Worm (Caenorhabditis elegans) whole organism, L2 larva: ENCODE measurements around the gene cysl-3.

Experiments used
- C34F6.9 ChIP-seq: fragments of 150-350 bp; optimal IDR thresholded peaks from 2 replicates; lab custom pipeline; 2014; ENCODE audit warnings: missing biosample characterization, missing genetic modification characterization
- F13H6.1 ChIP-seq: sonication (generic microtip); optimal IDR thresholded peaks from 2 replicates; lab custom pipeline; 2016; ENCODE audit warnings: missing genetic modification characterization, missing compliant biosample characterization
- R02D3.7 ChIP-seq: fragments of 150-350 bp; optimal IDR thresholded peaks from 2 replicates; lab custom pipeline; 2014; ENCODE audit warnings: missing biosample characterization, missing genetic modification characterization
- Y55F3AM.14 ChIP-seq: fragments of 200-800 bp; sonication (Bioruptor generic); optimal IDR thresholded peaks from 2 replicates; lab custom pipeline; 2018; ENCODE audit warnings: mild to moderate bottlenecking, missing genetic modification characterization, missing compliant biosample characterization
- aly-2 ChIP-seq: fragments of 150-350 bp; optimal IDR thresholded peaks from 2 replicates; lab custom pipeline; 2014; ENCODE audit warnings: missing biosample characterization, missing genetic modification characterization
- ceh-16 ChIP-seq: fragments of 150-350 bp; optimal IDR thresholded peaks from 2 replicates; lab custom pipeline; 2014; ENCODE audit warnings: missing biosample characterization, missing genetic modification characterization
- ceh-82 ChIP-seq: fragments of 150-350 bp; optimal IDR thresholded peaks from 2 replicates; lab custom pipeline; 2014; ENCODE audit warnings: missing biosample characterization, missing genetic modification characterization
- crh-2 ChIP-seq: sonication (generic microtip); optimal IDR thresholded peaks from 2 replicates; lab custom pipeline; 2017; ENCODE audit warnings: missing biosample characterization, missing genetic modification characterization
- egl-27 ChIP-seq: sonication (generic microtip); optimal IDR thresholded peaks from 3 replicates; lab custom pipeline; 2017; ENCODE audit warnings: missing biosample characterization, missing genetic modification reagents, missing genetic modification characterization
- elt-1 ChIP-seq: fragments of 150-350 bp; optimal IDR thresholded peaks from 2 replicates; lab custom pipeline; 2014; ENCODE audit warnings: missing biosample characterization, missing genetic modification characterization
- elt-3 ChIP-seq: sonication (generic microtip); optimal IDR thresholded peaks from 2 replicates; lab custom pipeline; 2017; ENCODE audit warnings: missing biosample characterization, missing genetic modification characterization
- fos-1 ChIP-seq: fragments of 150-350 bp; optimal IDR thresholded peaks from 2 replicates; lab custom pipeline; 2014; ENCODE audit warnings: missing biosample characterization, missing genetic modification characterization
- gmeb-1 ChIP-seq: fragments of 150-350 bp; optimal IDR thresholded peaks from 2 replicates; lab custom pipeline; 2014; ENCODE audit warnings: missing biosample characterization, missing genetic modification characterization
- lin-39 ChIP-seq: fragments of 150-350 bp; optimal IDR thresholded peaks from 2 replicates; lab custom pipeline; 2014; ENCODE audit warnings: missing biosample characterization, missing genetic modification reagents, missing genetic modification characterization
- lsy-2 ChIP-seq, 2 experiments: fragments of 150-350 bp in 1 of 2; sonication (generic microtip) in 1 of 2; optimal IDR thresholded peaks; 2 replicates each; lab custom pipeline; 2014 to 2017; ENCODE audit warnings: missing biosample characterization in 2 of 2, missing genetic modification characterization in 2 of 2
- mab-5 ChIP-seq: fragments of 150-350 bp; optimal IDR thresholded peaks from 2 replicates; lab custom pipeline; 2014; ENCODE audit warnings: missing biosample characterization, missing genetic modification characterization
- mbf-1 ChIP-seq: sonication (generic microtip); optimal IDR thresholded peaks from 2 replicates; lab custom pipeline; 2017; ENCODE audit warnings: missing biosample characterization, missing genetic modification characterization
- nhr-10 ChIP-seq: sonication (generic microtip); optimal IDR thresholded peaks from 2 replicates; lab custom pipeline; 2017; ENCODE audit warnings: missing biosample characterization, missing genetic modification characterization
- nhr-12 ChIP-seq: fragments of 150-350 bp; optimal IDR thresholded peaks from 2 replicates; lab custom pipeline; 2014; ENCODE audit warnings: missing biosample characterization, missing genetic modification characterization
- nhr-129 ChIP-seq: fragments of 150-350 bp; optimal IDR thresholded peaks from 2 replicates; lab custom pipeline; 2014; ENCODE audit warnings: missing biosample characterization, missing genetic modification characterization
- nhr-21 ChIP-seq: fragments of 150-350 bp; optimal IDR thresholded peaks from 2 replicates; lab custom pipeline; 2014; ENCODE audit warnings: missing biosample characterization, missing genetic modification characterization
- nhr-237 ChIP-seq: fragments of 150-350 bp; optimal IDR thresholded peaks from 2 replicates; lab custom pipeline; 2014; ENCODE audit warnings: missing biosample characterization, missing genetic modification characterization
- nhr-25 ChIP-seq: fragments of 150-350 bp; sonication (generic microtip); optimal IDR thresholded peaks from 3 replicates; lab custom pipeline; 2014; ENCODE audit warnings: missing biosample characterization, missing genetic modification characterization
- nhr-6 ChIP-seq: fragments of 150-350 bp; optimal IDR thresholded peaks from 2 replicates; lab custom pipeline; 2014; ENCODE audit warnings: missing biosample characterization, missing genetic modification characterization
- nhr-77 ChIP-seq: fragments of 150-350 bp; optimal IDR thresholded peaks from 2 replicates; lab custom pipeline; 2014; ENCODE audit warnings: missing biosample characterization, missing genetic modification characterization
- sem-4 ChIP-seq: fragments of 150-350 bp; optimal IDR thresholded peaks from 2 replicates; lab custom pipeline; 2014; ENCODE audit warnings: missing biosample characterization, missing genetic modification reagents, missing genetic modification characterization
- skn-1 ChIP-seq: sonication (generic microtip); optimal IDR thresholded peaks from 2 replicates; lab custom pipeline; 2017; ENCODE audit warnings: missing biosample characterization, missing genetic modification characterization
- sma-3 ChIP-seq: sonication (generic microtip); optimal IDR thresholded peaks from 2 replicates; lab custom pipeline; 2016; ENCODE audit warnings: missing genetic modification reagents, missing genetic modification characterization, missing compliant biosample characterization
- sma-9 ChIP-seq, 2 experiments: fragments of 150-350 bp in 1 of 2; sonication (generic microtip) in 1 of 2; optimal IDR thresholded peaks; 2 replicates each; lab custom pipeline; 2014 to 2016; ENCODE audit warnings: missing genetic modification characterization in 2 of 2, mild to moderate bottlenecking in 1 of 2, missing biosample characterization in 1 of 2, missing compliant biosample characterization in 1 of 2, missing genetic modification reagents in 1 of 2, moderate library complexity in 1 of 2
- snpc-4 ChIP-seq: fragments of 150-350 bp; optimal IDR thresholded peaks from 2 replicates; lab custom pipeline; 2014; ENCODE audit warnings: missing biosample characterization, missing genetic modification characterization
- unc-55 ChIP-seq: fragments of 150-350 bp; sonication (generic microtip); optimal IDR thresholded peaks from 3 replicates; lab custom pipeline; 2014; ENCODE audit warnings: missing biosample characterization, missing genetic modification reagents, missing genetic modification characterization
- unc-62 ChIP-seq: fragments of 150-350 bp; optimal IDR thresholded peaks from 2 replicates; lab custom pipeline; 2014; ENCODE audit warnings: missing biosample characterization, missing genetic modification reagents, missing genetic modification characterization
- zag-1 ChIP-seq: fragments of 150-350 bp; optimal IDR thresholded peaks from 2 replicates; lab custom pipeline; 2014; ENCODE audit warnings: missing biosample characterization, missing genetic modification characterization
- ztf-1 ChIP-seq: fragments of 200-800 bp; sonication (Bioruptor generic); conservative IDR thresholded peaks from 2 replicates; pipeline ENCODE4 v1.3.6; 2022; ENCODE audit warnings: missing genetic modification characterization, missing compliant biosample characterization
- ztf-11 ChIP-seq: sonication (generic microtip); optimal IDR thresholded peaks from 2 replicates; lab custom pipeline; 2017; ENCODE audit warnings: missing biosample characterization, missing genetic modification characterization

Gene cysl-3

DNA sequence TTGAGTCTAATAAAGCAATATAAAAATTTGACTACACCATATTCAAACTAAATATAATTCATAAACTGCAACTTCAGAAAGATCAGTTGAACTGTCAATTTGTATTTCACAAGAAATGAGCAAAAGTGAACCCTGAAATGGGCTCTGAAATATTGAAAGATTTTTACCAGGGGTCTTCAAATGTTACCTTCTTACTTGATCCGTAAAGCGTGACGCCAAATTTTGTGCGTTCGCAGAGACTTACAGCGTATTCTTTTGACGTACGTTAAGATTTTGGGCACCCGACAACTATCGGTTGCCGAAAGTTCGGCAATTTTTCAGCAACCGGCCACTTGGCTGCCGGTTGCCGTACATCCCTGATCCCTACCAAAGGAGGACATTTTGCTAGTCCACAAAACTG, 34.1 kb upstream of the cysl-3 start:
- TF ChIP-seq F13H6.1 (tag; lab: Kevin White, UChicago) (no peak), unc-55 (GFP tag; lab: Kevin White, UChicago) (no peak), nhr-6 (tag; lab: Kevin White, UChicago) (no peak), nhr-10 (tag; lab: Kevin White, UChicago) (no peak), crh-2 (tag; lab: Kevin White, UChicago) (no peak), aly-2 (tag; lab: Kevin White, UChicago) (no peak), sem-4 (tag; lab: Kevin White, UChicago) (no peak), skn-1 (tag; lab: Kevin White, UChicago) (no peak), ceh-82 (no peak), nhr-77 (tag; lab: Kevin White, UChicago) (no peak), nhr-25 (tag; lab: Kevin White, UChicago) (no peak), ceh-16 (no peak)

DNA sequence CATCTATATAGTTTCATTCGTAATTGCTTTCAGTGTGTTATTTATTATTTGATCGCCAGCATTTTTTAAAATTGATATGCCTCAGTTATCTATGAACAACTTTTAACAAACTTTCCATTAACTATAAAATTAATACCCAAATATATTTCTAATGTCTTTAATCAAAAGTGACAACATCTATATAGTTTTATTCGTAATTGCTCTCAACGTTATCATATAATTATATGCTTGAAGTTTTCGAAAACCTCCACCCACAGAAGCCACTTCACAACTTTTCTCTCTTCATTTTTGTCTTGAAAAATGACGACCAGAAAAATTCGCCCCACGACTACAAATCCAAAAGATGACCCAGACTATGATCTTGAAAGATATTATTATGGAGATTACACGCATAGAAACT, 32.4 kb upstream of the cysl-3 start, which contains the start of gene srw-6:
Gene srw-6, plus strand, starts transcription at position 301 of the 400 bp plus-strand sequence.
- TF ChIP-seq mbf-1 (tag; lab: Kevin White, UChicago) (no peak), sem-4 (tag; lab: Kevin White, UChicago) (no peak), ztf-11 (no peak), fos-1 (tag; lab: Kevin White, UChicago) (no peak), lsy-2 (tag; optimal IDR thresholded peaks at IDR 0.05; lab: Kevin White, UChicago) (no peak)

DNA sequence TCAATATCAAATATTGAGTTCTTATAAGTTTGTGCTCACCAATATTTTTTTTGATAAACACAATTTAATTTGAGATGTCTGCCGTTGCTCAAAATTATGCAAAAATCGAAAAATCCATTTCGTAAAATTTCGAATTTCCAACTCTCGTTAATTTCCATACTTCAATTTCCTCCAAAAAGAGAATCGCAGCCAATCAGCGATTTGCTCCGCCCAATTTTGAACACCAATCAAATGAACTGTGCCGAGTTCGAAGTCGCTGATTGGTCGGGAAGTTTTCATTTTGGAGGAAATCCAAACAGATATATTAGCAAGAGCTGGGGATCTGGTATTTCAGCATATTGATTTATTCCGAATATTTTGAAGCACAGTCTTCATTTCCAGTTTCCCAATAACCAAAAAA, 31.9 kb upstream of the cysl-3 start:
- TF ChIP-seq sma-3 (no peak), C34F6.9 (tag; lab: Kevin White, UChicago) (no peak), mbf-1 (tag; lab: Kevin White, UChicago) (no peak), crh-2 (tag; lab: Kevin White, UChicago) (no peak), nhr-21 (no peak), sma-9 (GFP tag; optimal IDR thresholded peaks at IDR 0.05; lab: Kevin White, UChicago) (no peak), sma-9 (tag; optimal IDR thresholded peaks at IDR 0.05; lab: Kevin White, UChicago) (no peak), unc-62 (no peak), mab-5 (tag; lab: Kevin White, UChicago) (no peak), lin-39 (tag; lab: Kevin White, UChicago) (no peak), nhr-12 (no peak), R02D3.7 (tag; lab: Kevin White, UChicago) (no peak), snpc-4 (no peak), ztf-1 (no peak), ceh-82 (no peak), skn-1 (tag; lab: Kevin White, UChicago) (no peak), egl-27 (no peak)
- TF ChIP-seq, all 48 proteins: peak for 0

DNA sequence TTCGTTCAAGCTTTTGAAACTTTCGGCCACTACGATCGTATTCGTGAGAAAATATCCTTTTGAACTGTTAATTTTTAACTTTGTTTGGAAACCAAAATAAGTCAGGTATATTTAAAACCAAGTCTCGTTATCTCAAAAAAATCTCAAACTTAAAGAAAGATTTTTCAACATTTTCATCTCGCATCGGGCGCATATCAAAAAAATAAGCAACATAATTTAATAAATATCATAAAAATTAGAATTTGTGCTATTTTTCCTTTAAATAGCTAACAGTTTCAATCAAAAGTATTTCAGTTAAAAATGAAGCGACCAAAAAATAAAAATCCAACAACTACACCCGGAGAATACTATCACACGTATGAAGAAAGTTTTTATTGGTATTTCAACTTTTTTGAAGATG, 30.0 kb upstream of the cysl-3 start, which contains the start of gene srw-7:
Gene srw-7, plus strand, starts transcription at position 301 of the 400 bp plus-strand sequence.
- TF ChIP-seq crh-2 (tag; lab: Kevin White, UChicago) (no peak), nhr-77 (tag; lab: Kevin White, UChicago) (no peak), mbf-1 (tag; lab: Kevin White, UChicago) (no peak), Y55F3AM.14 (GFP tag; lab: Kevin White, UChicago) (no peak), elt-1 (tag; lab: Kevin White, UChicago) (no peak), sma-3 (no peak), nhr-10 (tag; lab: Kevin White, UChicago) (no peak), F13H6.1 (tag; lab: Kevin White, UChicago) (no peak), nhr-237 (tag; lab: Kevin White, UChicago) (no peak), zag-1 (no peak), nhr-12 (no peak), mab-5 (tag; lab: Kevin White, UChicago) (no peak), elt-3 (tag; lab: Kevin White, UChicago) (no peak), gmeb-1 (tag; lab: Kevin White, UChicago) (no peak)
- TF ChIP-seq, all 48 proteins: peak for 0

DNA sequence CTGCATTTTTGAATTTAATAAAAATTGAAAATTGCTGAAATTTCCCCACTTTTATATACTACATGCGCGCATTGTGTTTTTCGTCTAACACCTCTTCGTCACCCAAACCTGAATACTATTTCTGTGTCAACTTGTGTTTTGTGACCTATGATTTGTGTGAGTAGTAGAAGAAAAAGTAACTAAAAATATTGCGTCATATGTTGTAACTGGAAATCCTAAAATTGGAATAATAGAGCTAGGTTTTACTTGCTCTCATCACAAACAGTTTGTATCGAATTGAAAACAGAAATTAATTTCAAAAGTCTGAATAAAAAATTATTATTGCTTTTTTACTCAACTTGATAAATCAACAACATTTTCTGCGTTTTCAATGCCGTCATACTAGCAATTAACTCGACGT, 29.6 kb upstream of the cysl-3 start, which contains the start of gene R08F11.4:
Gene R08F11.4, minus strand, starts transcription at position 29 of the 400 bp plus-strand sequence.
- TF ChIP-seq mab-5 (tag; lab: Kevin White, UChicago) (no peak), fos-1 (tag; lab: Kevin White, UChicago) (peak; percentile 5), mbf-1 (tag; lab: Kevin White, UChicago) (no peak), R02D3.7 (tag; lab: Kevin White, UChicago) (no peak), nhr-237 (tag; lab: Kevin White, UChicago) (no peak), nhr-129 (tag; lab: Kevin White, UChicago) (peak; percentile 98)
- TF ChIP-seq, all 48 proteins: peak for 2
